Fruit fly (Drosophila melanogaster): Measurements from ENCODE around the gene CG44227.
A peak's percentile ranks its signal among the peaks of the same experiment; 100 is the strongest.

CG44227 gene

dm6 chr3R:8659907-8660660 is 24.9 kb downstream of the CG44227 start (continued):
- TF ChIP-seq chn (GFP tag; optimal IDR thresholded peaks at IDR 0.05) (no peak), CG16815 (GFP tag; optimal IDR thresholded peaks at IDR 0.05) (no peak), ERR (GFP tag; optimal IDR thresholded peaks at IDR 0.05) (peak; percentile 61), CG9609 (GFP tag; optimal IDR thresholded peaks at IDR 0.05) (peak; percentile 51), pfk (GFP tag; optimal IDR thresholded peaks at IDR 0.05) (peak; percentile 67), trem (tag; optimal IDR thresholded peaks at IDR 0.05) (peak; percentile 88), ato (GFP tag; IDR thresholded peaks at IDR 0.05; ENCODE audit: partially characterized antibody) (peak; percentile 88), CG34422 (GFP tag; IDR thresholded peaks at IDR 0.05) (peak; percentile 55; the same call in 1 of the 3 replicates), CG32532 (GFP tag; IDR thresholded peaks at IDR 0.05) (peak; percentile 60; the same call in 1 of the 2 replicates), vvl (GFP tag; IDR thresholded peaks at IDR 0.05) (peak; percentile 71), CG10209 (GFP tag; optimal IDR thresholded peaks at IDR 0.05) (no peak), CG2199 (GFP tag; IDR thresholded peaks at IDR 0.05) (peak; percentile 81; the same call in 1 of the 3 replicates), CG6683 (GFP tag; optimal IDR thresholded peaks at IDR 0.05) (no peak), CG5180 (GFP tag; optimal IDR thresholded peaks at IDR 0.05) (no peak), crol (GFP tag; IDR thresholded peaks at IDR 0.05) (no peak), CG13287 (GFP tag; IDR thresholded peaks at IDR 0.05; ENCODE audit: partially characterized antibody) (peak; percentile 88), Hey (tag; optimal IDR thresholded peaks at IDR 0.05) (peak; percentile 69), CG11504 (tag; optimal IDR thresholded peaks at IDR 0.05) (peak; percentile 66), rib (GFP tag; IDR thresholded peaks at IDR 0.05) (no peak), Mrtf (GFP tag; IDR thresholded peaks at IDR 0.05) (no peak), MBD-R2 (GFP tag; IDR thresholded peaks at IDR 0.05) (peak; percentile 78), caup (GFP tag; optimal IDR thresholded peaks at IDR 0.05; ENCODE audit: severe bottlenecking) (peak; percentile 75), CG1602 (GFP tag; optimal IDR thresholded peaks at IDR 0.05) (no peak), CG10267 (tag; optimal IDR thresholded peaks at IDR 0.05) (peak; percentile 75), pan (optimal IDR thresholded peaks at IDR 0.05) (no peak), pan (GFP tag; optimal IDR thresholded peaks at IDR 0.05 in 1 of 2, IDR thresholded peaks at IDR 0.05 in 1 of 2) (peak in 1 of 2 experiments; percentile 10), CG18262 (tag; optimal IDR thresholded peaks at IDR 0.05) (peak; percentile 6), E2f1 (GFP tag; IDR thresholded peaks at IDR 0.05) (peak; percentile 13; the same call in 1 of the 2 replicates), sc (optimal IDR thresholded peaks at IDR 0.05) (no peak), sc (GFP tag; optimal IDR thresholded peaks at IDR 0.05) (no peak), CG12744 (GFP tag; optimal IDR thresholded peaks at IDR 0.05) (no peak), Scr (GFP tag; IDR thresholded peaks at IDR 0.05; ENCODE audit: partially characterized antibody) (peak; percentile 82), sqz (GFP tag; optimal IDR thresholded peaks at IDR 0.05) (peak; percentile 87), CG10321 (GFP tag; IDR thresholded peaks at IDR 0.05) (peak; percentile 42; the same call in 1 of the 2 replicates), zf30C (GFP tag; optimal IDR thresholded peaks at IDR 0.05) (peak; percentile 50), CG6254 (GFP tag; optimal IDR thresholded peaks at IDR 0.05) (no peak), Hr51 (GFP tag; optimal IDR thresholded peaks at IDR 0.05) (peak in 1 of 2 experiments; percentile 8), cwo (GFP tag; optimal IDR thresholded peaks at IDR 0.05) (peak; percentile 49), zen (tag; optimal IDR thresholded peaks at IDR 0.05) (peak; percentile 50), dm (GFP tag; optimal IDR thresholded peaks at IDR 0.05) (peak; percentile 99), lab (GFP tag; optimal IDR thresholded peaks at IDR 0.05) (peak; percentile 83), CG17568 (GFP tag; optimal IDR thresholded peaks at IDR 0.05) (no peak), zfh2 (GFP tag; optimal IDR thresholded peaks at IDR 0.05) (peak; percentile 29), NfI (GFP tag; optimal IDR thresholded peaks at IDR 0.05) (peak; percentile 42), CG17328 (GFP tag; IDR thresholded peaks at IDR 0.05) (peak; percentile 60), GATAe (GFP tag; conservative IDR thresholded peaks at IDR 0.05) (no peak; the same call in 1 of the 2 replicates), Antp (GFP tag; optimal IDR thresholded peaks at IDR 0.05) (peak; percentile 32), Mad (GFP tag; optimal IDR thresholded peaks at IDR 0.05) (peak; percentile 75)
